Worm (Caenorhabditis elegans) whole organism, mixed stage, embryonic: ENCODE data around the gene fmo-5.
"Not testable (repeated sequence)": the region's sequence is repeated elsewhere in the genome, so short reads cannot be mapped to it uniquely, and the experiment has no call there.

Experiments
- bed-3 ChIP-seq: fragments of 200-800 bp; sonication (Bioruptor generic); optimal IDR thresholded peaks from 3 replicates; lab custom pipeline; 2018; ENCODE audit warnings: mild to moderate bottlenecking, missing genetic modification characterization, moderate library complexity, missing compliant biosample characterization
- ces-1 ChIP-seq: fragments of 150-350 bp; optimal IDR thresholded peaks from 2 replicates; lab custom pipeline; 2014; ENCODE audit warnings: missing biosample characterization, missing genetic modification reagents, missing genetic modification characterization
- elt-1 ChIP-seq: sonication (generic microtip); optimal IDR thresholded peaks from 2 replicates; lab custom pipeline; 2017; ENCODE audit warnings: missing genetic modification characterization, mild to moderate bottlenecking, missing compliant biosample characterization, antibody characterized with exemption, moderate library complexity, borderline replicate concordance; ENCODE audit not compliant: insufficient read depth
- elt-3 ChIP-seq: fragments of 150-350 bp; optimal IDR thresholded peaks from 2 replicates; lab custom pipeline; 2014; ENCODE audit warnings: missing biosample characterization, missing genetic modification characterization
- ham-2 ChIP-seq: fragments of 200-800 bp; sonication (Bioruptor generic); optimal IDR thresholded peaks from 2 replicates; lab custom pipeline; 2018; ENCODE audit warnings: mild to moderate bottlenecking, missing genetic modification characterization, missing compliant biosample characterization
- nhr-12 ChIP-seq: fragments of 150-350 bp; optimal IDR thresholded peaks from 2 replicates; lab custom pipeline; 2014; ENCODE audit warnings: missing biosample characterization, missing genetic modification characterization
- nhr-237 ChIP-seq: fragments of 150-350 bp; optimal IDR thresholded peaks from 2 replicates; lab custom pipeline; 2014; ENCODE audit warnings: missing biosample characterization, missing genetic modification characterization
- pha-4 ChIP-seq: fragments of 150-350 bp; optimal IDR thresholded peaks from 2 replicates; lab custom pipeline; 2018; ENCODE audit warnings: missing biosample characterization, missing genetic modification reagents, missing genetic modification characterization
- unc-39 ChIP-seq: fragments of 150-350 bp; optimal IDR thresholded peaks from 2 replicates; lab custom pipeline; 2014; ENCODE audit warnings: missing biosample characterization, missing genetic modification characterization
- unc-62 ChIP-seq: fragments of 150-350 bp; optimal IDR thresholded peaks from 2 replicates; lab custom pipeline; 2014; ENCODE audit warnings: missing biosample characterization, missing genetic modification reagents, missing genetic modification characterization
- ztf-11 ChIP-seq: fragments of 150-350 bp; optimal IDR thresholded peaks from 2 replicates; lab custom pipeline; 2014; ENCODE audit warnings: missing biosample characterization, missing genetic modification characterization

DNA sequence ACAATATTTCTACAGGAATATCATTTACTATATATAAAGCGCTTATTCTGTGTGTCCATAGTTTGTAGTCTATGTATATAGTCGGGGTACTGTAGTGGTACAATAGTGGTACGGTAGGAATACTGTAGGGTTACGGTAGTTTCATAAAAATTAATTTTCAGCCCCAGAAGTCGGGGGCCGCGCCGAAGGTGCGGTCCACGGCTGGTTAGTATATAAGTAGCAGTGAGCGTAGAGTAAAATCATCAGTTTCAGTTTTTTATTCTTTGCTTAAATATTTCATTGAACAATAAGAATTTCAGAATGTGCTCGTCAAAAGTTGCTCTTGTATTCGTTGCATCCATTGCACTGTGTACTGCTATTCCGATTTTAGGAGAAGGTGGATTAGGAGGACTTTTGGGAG is 12.6 kb downstream of the fmo-5 start, which contains the start of gene srlf-22:
- TF ChIP-seq unc-39 (tag; lab: Kevin White, UChicago); nhr-12; unc-62 (GFP tag; lab: Kevin White, UChicago); elt-1 (tag; lab: Kevin White, UChicago); bed-3 (GFP tag; lab: Kevin White, UChicago); nhr-237 (tag; lab: Kevin White, UChicago); ham-2 (GFP tag; lab: Kevin White, UChicago); elt-3 (tag; lab: Kevin White, UChicago); ces-1 (GFP tag; lab: Kevin White, UChicago); ztf-11; pha-4: not testable (repeated sequence)
